Worm (Caenorhabditis elegans): ENCODE results near the gene sti-1.

ce11 chrV:756169-756568 lies 17.1 kb upstream of the sti-1 start, which contains the start of gene str-20:
- no peak for TF ChIP-seq flt-1 (GFP tag; IDR thresholded peaks at IDR 0.05)
- no peak for TF ChIP-seq cog-1 (tag; optimal IDR thresholded peaks at IDR 0.05)
- no peak for TF ChIP-seq klf-2 (GFP tag; conservative IDR thresholded peaks at IDR 0.05)
- no peak for TF ChIP-seq ztf-23 (GFP tag; IDR thresholded peaks at IDR 0.05)
- no peak for TF ChIP-seq med-1 (GFP tag; optimal IDR thresholded peaks at IDR 0.05; ENCODE audit: insufficient read depth)
- TF ChIP-seq ztf-29 (GFP tag; IDR thresholded peaks at IDR 0.05) = no peak
- no peak for TF ChIP-seq ref-1 (GFP tag; conservative IDR thresholded peaks at IDR 0.05)
- no peak for TF ChIP-seq T22C8.4 (GFP tag; IDR thresholded peaks at IDR 0.05)
